Worm (Caenorhabditis elegans) whole organism, late embryonic: Measurements from ENCODE around the gene gop-2.

ENCODE experiments used
- C08G9.2 ChIP-seq: sonication (generic microtip); optimal IDR thresholded peaks from 2 replicates; lab custom pipeline; 2016; ENCODE audit warnings: mild to moderate bottlenecking, missing genetic modification characterization, moderate library complexity, missing compliant biosample characterization
- C38D4.7 ChIP-seq: fragments of 200-800 bp; sonication (Bioruptor generic); optimal IDR thresholded peaks from 2 replicates; lab custom pipeline; 2018; ENCODE audit warnings: mild to moderate bottlenecking, missing genetic modification characterization, moderate library complexity, missing compliant biosample characterization
- K02D7.2 ChIP-seq: sonication (generic microtip); optimal IDR thresholded peaks from 2 replicates; lab custom pipeline; 2017; ENCODE audit warnings: mild to moderate bottlenecking, missing genetic modification characterization, missing compliant biosample characterization
- ahr-1 ChIP-seq: sonication (generic microtip); optimal IDR thresholded peaks from 2 replicates; lab custom pipeline; 2016; ENCODE audit warnings: missing genetic modification characterization, missing compliant biosample characterization
- ceh-14 ChIP-seq: sonication (generic microtip); optimal IDR thresholded peaks from 2 replicates; lab custom pipeline; 2016; ENCODE audit warnings: missing genotype, missing genetic modification characterization, missing compliant biosample characterization
- ceh-19 ChIP-seq: fragments of 200-800 bp; sonication (Bioruptor generic); optimal IDR thresholded peaks from 2 replicates; lab custom pipeline; 2018; ENCODE audit warnings: mild to moderate bottlenecking, missing genetic modification characterization, missing compliant biosample characterization
- ceh-2 ChIP-seq: sonication (generic microtip); optimal IDR thresholded peaks from 2 replicates; lab custom pipeline; 2016; ENCODE audit warnings: missing genotype, missing genetic modification characterization, missing compliant biosample characterization
- ceh-22 ChIP-seq: sonication (generic microtip); optimal IDR thresholded peaks from 2 replicates; lab custom pipeline; 2017; ENCODE audit warnings: missing biosample characterization, missing genetic modification characterization
- ceh-30 ChIP-seq: fragments of 150-350 bp; optimal IDR thresholded peaks from 2 replicates; lab custom pipeline; 2014; ENCODE audit warnings: missing biosample characterization, missing genetic modification characterization
- ceh-34 ChIP-seq: sonication (generic microtip); optimal IDR thresholded peaks from 2 replicates; lab custom pipeline; 2016; ENCODE audit warnings: mild to moderate bottlenecking, missing genetic modification characterization, missing compliant biosample characterization
- ceh-48 ChIP-seq: sonication (generic microtip); optimal IDR thresholded peaks from 2 replicates; lab custom pipeline; 2016; ENCODE audit warnings: missing genetic modification characterization, inconsistent platforms, missing compliant biosample characterization
- ceh-9 ChIP-seq: sonication (generic microtip); optimal IDR thresholded peaks from 2 replicates; lab custom pipeline; 2016; ENCODE audit warnings: mild to moderate bottlenecking, missing genetic modification characterization, inconsistent platforms, missing compliant biosample characterization
- dmd-4 ChIP-seq: sonication (generic microtip); optimal IDR thresholded peaks from 2 replicates; lab custom pipeline; 2016; ENCODE audit warnings: borderline replicate concordance, missing genetic modification characterization, missing compliant biosample characterization
- dve-1 ChIP-seq: sonication (generic microtip); optimal IDR thresholded peaks from 2 replicates; lab custom pipeline; 2017; ENCODE audit warnings: antibody characterized with exemption, mild to moderate bottlenecking, missing genetic modification characterization, missing compliant biosample characterization
- elt-2 ChIP-seq: sonication (generic microtip); optimal IDR thresholded peaks from 2 replicates; lab custom pipeline; 2016; ENCODE audit warnings: missing genetic modification reagents, missing genetic modification characterization, missing compliant biosample characterization
- eyg-1 ChIP-seq: sonication (generic microtip); optimal IDR thresholded peaks from 2 replicates; lab custom pipeline; 2016; ENCODE audit warnings: missing genotype, missing genetic modification characterization, missing compliant biosample characterization
- fkh-6 ChIP-seq: sonication (generic microtip); optimal IDR thresholded peaks from 2 replicates; lab custom pipeline; 2016; ENCODE audit warnings: missing genetic modification characterization, missing compliant biosample characterization
- gmeb-2 ChIP-seq: sonication (generic microtip); optimal IDR thresholded peaks from 2 replicates; lab custom pipeline; 2016; ENCODE audit warnings: missing genetic modification characterization, inconsistent platforms, missing compliant biosample characterization
- hlh-13 ChIP-seq: fragments of 200-800 bp; sonication (Bioruptor generic); optimal IDR thresholded peaks from 2 replicates; lab custom pipeline; 2018; ENCODE audit warnings: mild to moderate bottlenecking, missing genetic modification characterization, missing compliant biosample characterization
- hlh-30 ChIP-seq: sonication (generic microtip); optimal IDR thresholded peaks from 2 replicates; lab custom pipeline; 2017; ENCODE audit warnings: antibody characterized with exemption, missing genetic modification characterization, missing compliant biosample characterization; ENCODE audit not compliant: insufficient read depth
- lin-11 ChIP-seq: fragments of 200-800 bp; sonication (Bioruptor generic); optimal IDR thresholded peaks from 2 replicates; lab custom pipeline; 2018; ENCODE audit warnings: mild to moderate bottlenecking, missing genetic modification characterization, missing compliant biosample characterization
- madf-2 ChIP-seq: sonication (generic microtip); optimal IDR thresholded peaks from 2 replicates; lab custom pipeline; 2017; ENCODE audit warnings: missing genetic modification characterization, missing compliant biosample characterization
- nfya-1 ChIP-seq: sonication (generic microtip); optimal IDR thresholded peaks from 2 replicates; lab custom pipeline; 2017; ENCODE audit warnings: missing genetic modification characterization, mild to moderate bottlenecking, missing compliant biosample characterization, antibody characterized with exemption, moderate library complexity
- nhr-11 ChIP-seq: fragments of 150-350 bp; optimal IDR thresholded peaks from 2 replicates; lab custom pipeline; 2014; ENCODE audit warnings: missing biosample characterization, missing genetic modification characterization
- npax-4 ChIP-seq: sonication (generic microtip); optimal IDR thresholded peaks from 2 replicates; lab custom pipeline; 2016; ENCODE audit warnings: missing genetic modification characterization, missing compliant biosample characterization
- odd-2 ChIP-seq: sonication (generic microtip); optimal IDR thresholded peaks from 2 replicates; lab custom pipeline; 2017; ENCODE audit warnings: antibody characterized with exemption, mild to moderate bottlenecking, missing genetic modification characterization, missing compliant biosample characterization
- pat-9 ChIP-seq: fragments of 200-800 bp; sonication (Bioruptor generic); optimal IDR thresholded peaks from 2 replicates; lab custom pipeline; 2018; ENCODE audit warnings: mild to moderate bottlenecking, missing genetic modification characterization, moderate library complexity, missing compliant biosample characterization
- pha-2 ChIP-seq: sonication (generic microtip); optimal IDR thresholded peaks from 2 replicates; lab custom pipeline; 2017; ENCODE audit warnings: mild to moderate bottlenecking, missing genetic modification characterization, missing compliant biosample characterization
- sdc-2 ChIP-seq: sonication (generic microtip); optimal IDR thresholded peaks from 2 replicates; lab custom pipeline; 2016; ENCODE audit warnings: missing genotype, missing genetic modification characterization, missing compliant biosample characterization
- sox-2 ChIP-seq: fragments of 200-800 bp; sonication (Bioruptor generic); IDR thresholded peaks from 2 replicates; pipeline ENCODE4 v1.3.6; 2022; ENCODE audit warnings: missing genetic modification reagents, missing genetic modification characterization, missing compliant biosample characterization
- tbx-2 ChIP-seq: sonication (generic microtip); optimal IDR thresholded peaks from 2 replicates; lab custom pipeline; 2016; ENCODE audit warnings: missing genetic modification characterization, missing compliant biosample characterization
- tbx-7 ChIP-seq: sonication (generic microtip); optimal IDR thresholded peaks from 2 replicates; lab custom pipeline; 2016; ENCODE audit warnings: missing genotype, missing genetic modification characterization, missing compliant biosample characterization
- unc-42 ChIP-seq: sonication (generic microtip); optimal IDR thresholded peaks from 2 replicates; lab custom pipeline; 2016; ENCODE audit warnings: missing genotype, missing genetic modification characterization, missing compliant biosample characterization
- zip-5 ChIP-seq: sonication (generic microtip); optimal IDR thresholded peaks from 2 replicates; lab custom pipeline; 2016; ENCODE audit warnings: missing genetic modification characterization, missing compliant biosample characterization

Gene gop-2

ce11 chrIII:5227831-5228467 lies 30.9 kb upstream of the gop-2 start, which contains the start of the genes C34E10.12, C34E10.10 and atp-2 (continued):
- no peak for TF ChIP-seq ceh-48 (tag; lab: Kevin White, UChicago)
- no peak for TF ChIP-seq tbx-7 (tag; lab: Kevin White, UChicago)
- no peak for TF ChIP-seq hlh-13
- no peak for TF ChIP-seq npax-4 (tag; lab: Kevin White, UChicago)
- TF ChIP-seq C38D4.7 (GFP tag; lab: Kevin White, UChicago) = no peak
- TF ChIP-seq pat-9 = no peak
- no peak for TF ChIP-seq C08G9.2 (tag; lab: Kevin White, UChicago)
- TF ChIP-seq ceh-19 (GFP tag; lab: Kevin White, UChicago) = no peak
- no peak for TF ChIP-seq K02D7.2 (tag; lab: Kevin White, UChicago)
- no peak for TF ChIP-seq gmeb-2 (tag; lab: Kevin White, UChicago)
- TF ChIP-seq ceh-2 (tag; lab: Kevin White, UChicago) = peak; percentile 31
- TF ChIP-seq zip-5 (tag; lab: Kevin White, UChicago) = no peak
- peak; percentile 49 for TF ChIP-seq unc-42 (tag; lab: Kevin White, UChicago)
- TF ChIP-seq fkh-6 (tag; lab: Kevin White, UChicago) = no peak
- TF ChIP-seq ceh-14 (tag; lab: Kevin White, UChicago) = peak; percentile 37
- no peak for TF ChIP-seq eyg-1 (tag; lab: Kevin White, UChicago)
- no peak for TF ChIP-seq ceh-30
- TF ChIP-seq, all 69 proteins: peak for 18

ce11 chrIII:5228839-5229238 lies 30.0 kb upstream of the gop-2 start:
- TF ChIP-seq sdc-2 (tag; lab: Kevin White, UChicago) (no peak), pha-2 (tag; lab: Kevin White, UChicago) (no peak), nfya-1 (tag; lab: Kevin White, UChicago) (no peak), ceh-30 (no peak), gmeb-2 (tag; lab: Kevin White, UChicago) (no peak), sox-2 (GFP tag; lab: Robert Waterston, UW) (no peak), elt-2 (tag; lab: Kevin White, UChicago) (no peak), ceh-34 (no peak), lin-11 (tag; lab: Kevin White, UChicago) (no peak), ahr-1 (tag; lab: Kevin White, UChicago) (no peak), odd-2 (tag; lab: Kevin White, UChicago) (no peak), dmd-4 (tag; lab: Kevin White, UChicago) (no peak), nhr-11 (tag; lab: Kevin White, UChicago) (no peak)
- TF ChIP-seq, all 69 proteins: peak for 0

ce11 chrIII:5229511-5230250 lies 29.1 kb upstream of the gop-2 start:
- TF ChIP-seq hlh-13 (no peak), ceh-9 (tag; lab: Kevin White, UChicago) (no peak), hlh-30 (tag; lab: Kevin White, UChicago) (no peak), ceh-19 (GFP tag; lab: Kevin White, UChicago) (no peak), ceh-14 (tag; lab: Kevin White, UChicago) (no peak), dve-1 (tag; lab: Kevin White, UChicago) (no peak), ceh-22 (tag; lab: Kevin White, UChicago) (no peak), nhr-11 (tag; lab: Kevin White, UChicago) (no peak), unc-42 (tag; lab: Kevin White, UChicago) (no peak), madf-2 (tag; lab: Kevin White, UChicago) (no peak), tbx-2 (no peak)
- TF ChIP-seq, all 69 proteins: peak for 0
